Worm (Caenorhabditis elegans): ENCODE measurements around the gene mth-1.

DNA sequence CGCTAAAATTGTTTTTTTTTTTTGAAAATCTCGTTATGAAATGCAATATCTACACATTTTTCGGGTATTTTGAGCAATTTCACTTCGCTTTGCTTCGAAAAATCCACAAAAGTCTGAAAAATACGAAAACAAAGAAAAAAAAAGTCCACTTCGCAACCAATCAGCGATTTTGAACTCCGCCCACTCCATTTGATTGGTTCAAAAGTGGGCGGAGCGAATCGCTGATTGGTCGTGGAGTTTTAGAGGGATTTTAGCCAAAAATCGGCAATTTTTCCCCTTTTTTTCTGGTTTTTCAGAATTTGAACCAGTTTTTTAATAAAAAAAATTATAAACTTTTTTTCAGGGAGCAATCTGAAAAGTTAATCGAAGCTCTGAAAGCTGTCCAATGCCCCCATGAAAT is 35.4 kb upstream of the mth-1 start:
- TF ChIP-seq B0336.3 (GFP tag; IDR thresholded peaks at IDR 0.05) (no peak), C06A6.2 (GFP tag; conservative IDR thresholded peaks at IDR 0.05) (no peak), die-1 (tag; optimal IDR thresholded peaks at IDR 0.05) (no peak), tlf-1 (GFP tag; optimal IDR thresholded peaks at IDR 0.05) (no peak), snpc-4 (GFP tag; optimal IDR thresholded peaks at IDR 0.05) (no peak), snpc-4 (tag; optimal IDR thresholded peaks at IDR 0.05) (no peak), mcd-1 (GFP tag; IDR thresholded peaks at IDR 0.05) (no peak), snpc-1.3 (tag; optimal IDR thresholded peaks at IDR 0.05; ENCODE audit: insufficient read depth) (no peak), dox-1 (GFP tag; IDR thresholded peaks at IDR 0.05) (no peak), lin-35 (GFP tag; optimal IDR thresholded peaks at IDR 0.05) (no peak), hlh-26 (GFP tag; conservative IDR thresholded peaks at IDR 0.05) (no peak), K11D2.4 (GFP tag; IDR thresholded peaks at IDR 0.05) (no peak), unc-62 (GFP tag; optimal IDR thresholded peaks at IDR 0.05) (no peak), madf-3 (GFP tag; IDR thresholded peaks at IDR 0.05) (no peak), ama-1 (optimal IDR thresholded peaks at IDR 0.05) (no peak), ama-1 (GFP tag; optimal IDR thresholded peaks at IDR 0.05) (no peak)
